Fruit fly (Drosophila melanogaster) whole organism, adult: ENCODE measurements around the gene saturn.

ENCODE experiments used
- CG11617 ChIP-seq: fragments of 200-800 bp; sonication (Bioruptor generic); optimal IDR thresholded peaks from 2 replicates; lab custom pipeline; 2017; ENCODE audit warnings: mild to moderate bottlenecking, missing biosample characterization, missing genetic modification reagents, missing genetic modification characterization
- CG12768 ChIP-seq: fragments of 200-800 bp; sonication (Bioruptor generic); optimal IDR thresholded peaks from 2 replicates; lab custom pipeline; 2017; ENCODE audit warnings: missing biosample characterization, missing genetic modification characterization, mild to moderate bottlenecking, moderate library complexity, missing genetic modification reagents
- CG14711 ChIP-seq: fragments of 200-800 bp; sonication (Bioruptor generic); optimal IDR thresholded peaks from 2 replicates; lab custom pipeline; 2018; ENCODE audit warnings: missing biosample characterization, mild to moderate bottlenecking, missing genetic modification characterization, moderate library complexity
- CG1620 ChIP-seq: fragments of 200-800 bp; sonication (Bioruptor generic); optimal IDR thresholded peaks from 2 replicates; lab custom pipeline; 2016; ENCODE audit warnings: missing biosample characterization, missing genetic modification characterization
- CG33017 ChIP-seq: fragments of 200-800 bp; sonication (Bioruptor generic); optimal IDR thresholded peaks from 2 replicates; lab custom pipeline; 2018; ENCODE audit warnings: missing biosample characterization, mild to moderate bottlenecking, missing genetic modification characterization, moderate library complexity
- CG5204 ChIP-seq: fragments of 200-800 bp; sonication (Bioruptor generic); optimal IDR thresholded peaks from 2 replicates; lab custom pipeline; 2016; ENCODE audit warnings: missing biosample characterization, missing genetic modification characterization
- CG7045 ChIP-seq: fragments of 200-800 bp; sonication (Bioruptor generic); optimal IDR thresholded peaks from 2 replicates; lab custom pipeline; 2017; ENCODE audit warnings: missing biosample characterization, mild to moderate bottlenecking, missing genetic modification characterization
- CG7101 ChIP-seq: fragments of 200-800 bp; sonication (Bioruptor generic); optimal IDR thresholded peaks from 2 replicates; lab custom pipeline; 2018; ENCODE audit warnings: missing biosample characterization, mild to moderate bottlenecking, missing genetic modification characterization, moderate library complexity
- Clk ChIP-seq: fragments of 200-800 bp; sonication (Bioruptor generic); optimal IDR thresholded peaks from 2 replicates; lab custom pipeline; 2017; ENCODE audit warnings: missing biosample characterization, missing genetic modification characterization
- Crg-1 ChIP-seq: fragments of 200-800 bp; sonication (Bioruptor generic); optimal IDR thresholded peaks from 2 replicates; lab custom pipeline; 2016; ENCODE audit warnings: missing biosample characterization, missing genetic modification characterization
- Hr96 ChIP-seq: fragments of 200-800 bp; sonication (Bioruptor generic); optimal IDR thresholded peaks from 2 replicates; lab custom pipeline; 2016; ENCODE audit warnings: missing biosample characterization, missing genetic modification characterization
- Mnt ChIP-seq: fragments of 200-800 bp; sonication (Bioruptor generic); optimal IDR thresholded peaks from 2 replicates; lab custom pipeline; 2016; ENCODE audit warnings: missing biosample characterization, mild to moderate bottlenecking, missing genetic modification characterization
- bab1 ChIP-seq: fragments of 200-800 bp; sonication (Bioruptor generic); optimal IDR thresholded peaks from 3 replicates; lab custom pipeline; 2019; ENCODE audit warnings: missing biosample characterization, mild to moderate bottlenecking, missing genetic modification characterization, moderate library complexity
- cic ChIP-seq: fragments of 200-800 bp; sonication (Bioruptor generic); optimal IDR thresholded peaks from 2 replicates; lab custom pipeline; 2017; ENCODE audit warnings: missing biosample characterization, mild to moderate bottlenecking, missing genetic modification characterization, moderate library complexity
- cnc ChIP-seq, 2 experiments: fragments of >200 bp; optimal IDR thresholded peaks; 2 replicates each; lab custom pipeline; 2017
- kay ChIP-seq: fragments of 200-800 bp; sonication (Bioruptor generic); peaks from one replicate; lab custom pipeline; 2016; ENCODE audit warnings: missing biosample characterization, missing genetic modification characterization, borderline replicate concordance
- ovo ChIP-seq: fragments of 200-800 bp; sonication (Bioruptor generic); optimal IDR thresholded peaks from 2 replicates; lab custom pipeline; 2016; ENCODE audit warnings: missing biosample characterization, missing genetic modification characterization
- pad ChIP-seq: fragments of 200-800 bp; sonication (Bioruptor generic); optimal IDR thresholded peaks from 3 replicates; lab custom pipeline; 2017; ENCODE audit warnings: missing biosample characterization, missing genetic modification characterization, mild to moderate bottlenecking, moderate library complexity, missing genetic modification reagents
- tj ChIP-seq: fragments of 200-800 bp; sonication (Bioruptor generic); optimal IDR thresholded peaks from 3 replicates; lab custom pipeline; 2017; ENCODE audit warnings: missing biosample characterization, mild to moderate bottlenecking, missing genetic modification characterization, moderate library complexity
- toe ChIP-seq: fragments of 200-800 bp; sonication (Bioruptor generic); optimal IDR thresholded peaks from 2 replicates; lab custom pipeline; 2016; ENCODE audit warnings: missing biosample characterization, missing genetic modification characterization

Gene saturn

dm6 chr3L:14170531-14170930, 32.6 kb upstream of the saturn start:
- TF ChIP-seq Mnt (GFP tag; lab: Kevin White, UChicago): no peak
- no peak for TF ChIP-seq tj (GFP tag; lab: Kevin White, UChicago)
- TF ChIP-seq CG1620: no peak
- TF ChIP-seq bab1 (GFP tag; lab: Kevin White, UChicago): no peak
- no peak for TF ChIP-seq cic (GFP tag; lab: Kevin White, UChicago)
- TF ChIP-seq pad (GFP tag; lab: Kevin White, UChicago): no peak
- TF ChIP-seq CG7045 (GFP tag; lab: Kevin White, UChicago): no peak
- TF ChIP-seq CG7101 (tag; lab: Kevin White, UChicago): no peak
- TF ChIP-seq toe: no peak
- TF ChIP-seq ovo (GFP tag; lab: Kevin White, UChicago): no peak
- TF ChIP-seq CG14711: no peak
- TF ChIP-seq CG11617 (GFP tag; lab: Kevin White, UChicago): no peak
- TF ChIP-seq Hr96 (GFP tag; lab: Kevin White, UChicago): no peak

- TF ChIP-seq ovo (GFP tag; lab: Kevin White, UChicago) (no peak), Clk (GFP tag; lab: Kevin White, UChicago) (no peak), CG33017 (tag; lab: Kevin White, UChicago) (no peak), CG11617 (GFP tag; lab: Kevin White, UChicago) (no peak), Crg-1 (GFP tag; lab: Kevin White, UChicago) (no peak), CG7101 (tag; lab: Kevin White, UChicago) (no peak), cic (GFP tag; lab: Kevin White, UChicago) (no peak), bab1 (GFP tag; lab: Kevin White, UChicago) (no peak), pad (GFP tag; lab: Kevin White, UChicago) (no peak), kay (GFP tag; lab: Kevin White, UChicago) (no peak)
Observed at dm6 chr3L:14172174-14172940, 30.8 kb upstream of the saturn start.

dm6 chr3L:14173325-14173724, 29.8 kb upstream of the saturn start:
- TF ChIP-seq Mnt (GFP tag; lab: Kevin White, UChicago): no peak

- TF ChIP-seq CG7101 (tag; lab: Kevin White, UChicago) (peak; percentile 28), CG11617 (GFP tag; lab: Kevin White, UChicago) (no peak), CG5204 (GFP tag; lab: Kevin White, UChicago) (peak; percentile 3), Hr96 (GFP tag; lab: Kevin White, UChicago) (no peak), CG12768 (GFP tag; lab: Kevin White, UChicago) (no peak)
Observed at dm6 chr3L:14174197-14174596, 28.9 kb upstream of the saturn start.

dm6 chr3L:14177476-14178179, 25.5 kb upstream of the saturn start:
- TF ChIP-seq Hr96 (GFP tag; lab: Kevin White, UChicago): peak; percentile 23
- TF ChIP-seq CG7101 (tag; lab: Kevin White, UChicago): no peak
- no peak for TF ChIP-seq CG12768 (GFP tag; lab: Kevin White, UChicago)
- no peak for TF ChIP-seq Clk (GFP tag; lab: Kevin White, UChicago)
- peak; percentile 70 for TF ChIP-seq pad (GFP tag; lab: Kevin White, UChicago)
- TF ChIP-seq CG11617 (GFP tag; lab: Kevin White, UChicago): no peak
- TF ChIP-seq Mnt (GFP tag; lab: Kevin White, UChicago): no peak
- TF ChIP-seq tj (GFP tag; lab: Kevin White, UChicago): no peak
- peak; percentile 8 for TF ChIP-seq CG7045 (GFP tag; lab: Kevin White, UChicago)
- no peak for TF ChIP-seq toe
- TF ChIP-seq CG5204 (GFP tag; lab: Kevin White, UChicago): no peak
- no peak for TF ChIP-seq Crg-1 (GFP tag; lab: Kevin White, UChicago)
- no peak for TF ChIP-seq CG14711
- no peak for TF ChIP-seq cnc (optimal IDR thresholded peaks at IDR 0.05; lab: Kevin White, UChicago)

dm6 chr3L:14178520-14178919, 24.6 kb upstream of the saturn start, which contains the start of gene D:
D (minus strand) TSS chr3L:14178620.
- no peak for TF ChIP-seq cnc (optimal IDR thresholded peaks at IDR 0.05; lab: Kevin White, UChicago)
- TF ChIP-seq CG12768 (GFP tag; lab: Kevin White, UChicago): no peak
- no peak for TF ChIP-seq cic (GFP tag; lab: Kevin White, UChicago)
- TF ChIP-seq Mnt (GFP tag; lab: Kevin White, UChicago): no peak
- TF ChIP-seq toe: no peak
- no peak for TF ChIP-seq CG7045 (GFP tag; lab: Kevin White, UChicago)
- TF ChIP-seq pad (GFP tag; lab: Kevin White, UChicago): no peak
- TF ChIP-seq Crg-1 (GFP tag; lab: Kevin White, UChicago): no peak
- TF ChIP-seq CG1620: no peak
- TF ChIP-seq CG11617 (GFP tag; lab: Kevin White, UChicago): no peak
- no peak for TF ChIP-seq tj (GFP tag; lab: Kevin White, UChicago)
- TF ChIP-seq bab1 (GFP tag; lab: Kevin White, UChicago): no peak
- TF ChIP-seq ovo (GFP tag; lab: Kevin White, UChicago): no peak
